Fruit fly (Drosophila melanogaster) whole organism, embryonic: ENCODE data around the gene Tbc1d22.

ENCODE experiments used
- Atf6 ChIP-seq: fragments of 200-800 bp; sonication (Bioruptor generic); IDR thresholded peaks from 2 replicates; pipeline ENCODE4 v1.3.6; 2022; ENCODE audit warnings: missing biosample characterization, missing genetic modification characterization
- C15 ChIP-seq: fragments of 200-800 bp; sonication (Bioruptor generic); IDR thresholded peaks from 3 replicates; pipeline ENCODE4 v1.3.6; 2022; ENCODE audit warnings: missing biosample characterization, missing genetic modification characterization
- CG1024 ChIP-seq: fragments of 200-800 bp; sonication (Bioruptor generic); IDR thresholded peaks from 2 replicates; pipeline ENCODE4 v1.3.6; 2022; ENCODE audit warnings: missing biosample characterization, missing genetic modification characterization
- CG13624 ChIP-seq: fragments of 200-800 bp; sonication (Bioruptor generic); optimal IDR thresholded peaks from 2 replicates; lab custom pipeline; 2016; ENCODE audit warnings: missing biosample characterization, missing genetic modification characterization
- CG18476 ChIP-seq: fragments of 200-800 bp; sonication (Bioruptor generic); optimal IDR thresholded peaks from 2 replicates; lab custom pipeline; 2016; ENCODE audit warnings: missing biosample characterization, mild to moderate bottlenecking, missing genetic modification characterization
- CG2129 ChIP-seq: fragments of 200-800 bp; sonication (Bioruptor generic); IDR thresholded peaks from 2 replicates; pipeline ENCODE4 v1.3.6; 2022; ENCODE audit warnings: missing biosample characterization, missing genetic modification characterization; ENCODE audit not compliant: partially characterized antibody
- CG2202 ChIP-seq: fragments of 200-800 bp; sonication (Bioruptor generic); optimal IDR thresholded peaks from 2 replicates; lab custom pipeline; 2018; ENCODE audit warnings: missing biosample characterization, mild to moderate bottlenecking, missing genetic modification characterization
- CG2875 ChIP-seq: fragments of 200-800 bp; sonication (Bioruptor generic); optimal IDR thresholded peaks from 2 replicates; lab custom pipeline; 2017; ENCODE audit warnings: missing biosample characterization, mild to moderate bottlenecking, missing genetic modification characterization, missing genetic modification reagents
- CG3163 ChIP-seq: fragments of 200-800 bp; sonication (Bioruptor generic); optimal IDR thresholded peaks from 3 replicates; lab custom pipeline; 2016; ENCODE audit warnings: missing biosample characterization, missing genetic modification characterization
- CG32532 ChIP-seq: fragments of 200-800 bp; sonication (Bioruptor generic); IDR thresholded peaks from 2 replicates; pipeline ENCODE4 v1.3.6; 2022; ENCODE audit warnings: missing biosample characterization, missing genetic modification characterization
- CG3995 ChIP-seq: fragments of 200-800 bp; sonication (Bioruptor generic); optimal IDR thresholded peaks from 3 replicates; lab custom pipeline; 2016; ENCODE audit warnings: missing biosample characterization, missing genetic modification characterization
- CG42726 ChIP-seq: fragments of 200-800 bp; sonication (Bioruptor generic); IDR thresholded peaks from 2 replicates; pipeline ENCODE4 v1.3.6; 2022; ENCODE audit warnings: missing biosample characterization, missing genetic modification characterization; ENCODE audit not compliant: partially characterized antibody
- CG4328 ChIP-seq: fragments of 200-800 bp; sonication (Bioruptor generic); optimal IDR thresholded peaks from 3 replicates; lab custom pipeline; 2017; ENCODE audit warnings: missing biosample characterization, missing genetic modification reagents, missing genetic modification characterization
- CG4360 ChIP-seq: fragments of 200-800 bp; sonication (Bioruptor generic); IDR thresholded peaks from 2 replicates; pipeline ENCODE4 v1.3.6; 2022; ENCODE audit warnings: missing biosample characterization, missing genetic modification characterization
- CG6765 ChIP-seq: fragments of 200-800 bp; sonication (Bioruptor generic); optimal IDR thresholded peaks from 3 replicates; lab custom pipeline; 2017; ENCODE audit warnings: missing biosample characterization, mild to moderate bottlenecking, missing genetic modification characterization
- Hr51 ChIP-seq, 2 experiments: fragments of 200-800 bp; sonication (Bioruptor generic); optimal IDR thresholded peaks; 2 replicates in 1 of 2; 3 replicates in 1 of 2; lab custom pipeline; 2016 to 2018; ENCODE audit warnings: missing biosample characterization in 2 of 2, missing genetic modification characterization in 2 of 2, mild to moderate bottlenecking in 1 of 2, moderate library complexity in 1 of 2
- MTF-1 ChIP-seq: fragments of 200-800 bp; sonication (Bioruptor generic); optimal IDR thresholded peaks from 2 replicates; lab custom pipeline; 2018; ENCODE audit warnings: missing biosample characterization, mild to moderate bottlenecking, missing genetic modification characterization, borderline replicate concordance
- NC2α ChIP-seq: fragments of 200-800 bp; sonication (Bioruptor generic); optimal IDR thresholded peaks from 2 replicates; lab custom pipeline; 2016; ENCODE audit warnings: missing biosample characterization, missing genetic modification characterization
- NK7.1 ChIP-seq: fragments of 200-800 bp; sonication (Bioruptor generic); optimal IDR thresholded peaks from 3 replicates; lab custom pipeline; 2016; ENCODE audit warnings: missing biosample characterization, missing genetic modification characterization
- Ravus ChIP-seq: fragments of 200-800 bp; sonication (Bioruptor generic); IDR thresholded peaks from 2 replicates; pipeline ENCODE4 v1.3.6; 2022; ENCODE audit warnings: missing biosample characterization, missing genetic modification characterization
- Side ChIP-seq: fragments of 200-800 bp; sonication (Bioruptor generic); optimal IDR thresholded peaks from 2 replicates; lab custom pipeline; 2016; ENCODE audit warnings: missing biosample characterization, missing genetic modification characterization
- TFAM ChIP-seq: fragments of 200-800 bp; sonication (Bioruptor generic); optimal IDR thresholded peaks from 2 replicates; lab custom pipeline; 2017; ENCODE audit warnings: missing biosample characterization, missing genetic modification characterization, inconsistent platforms
- ash1 ChIP-seq: fragments of 200-800 bp; sonication (Bioruptor generic); optimal IDR thresholded peaks from 2 replicates; lab custom pipeline; 2018; ENCODE audit warnings: missing biosample characterization, mild to moderate bottlenecking, missing genetic modification characterization
- btn ChIP-seq: fragments of 200-800 bp; sonication (Bioruptor generic); optimal IDR thresholded peaks from 2 replicates; lab custom pipeline; 2016; ENCODE audit warnings: missing biosample characterization, missing genetic modification characterization
- cad ChIP-seq: fragments of >200 bp; optimal IDR thresholded peaks from 2 replicates; lab custom pipeline; 2017; ENCODE audit warnings: missing biosample characterization, missing genetic modification characterization
- caup ChIP-seq: fragments of 200-800 bp; sonication (Bioruptor generic); optimal IDR thresholded peaks from 3 replicates; lab custom pipeline; 2017; ENCODE audit warnings: missing biosample characterization, mild to moderate bottlenecking, missing genetic modification characterization, moderate library complexity; ENCODE audit not compliant: severe bottlenecking
- crc ChIP-seq: fragments of 200-800 bp; sonication (Bioruptor generic); optimal IDR thresholded peaks from 2 replicates; lab custom pipeline; 2016; ENCODE audit warnings: missing biosample characterization, missing genetic modification characterization
- disco-r ChIP-seq: fragments of 200-800 bp; sonication (Bioruptor generic); optimal IDR thresholded peaks from 2 replicates; lab custom pipeline; 2016; ENCODE audit warnings: missing biosample characterization, missing genetic modification characterization
- fd96Cb ChIP-seq: fragments of 200-800 bp; sonication (Bioruptor generic); optimal IDR thresholded peaks from 2 replicates; lab custom pipeline; 2018; ENCODE audit warnings: missing biosample characterization, mild to moderate bottlenecking, missing genetic modification characterization, moderate library complexity
- ftz-f1 ChIP-seq: fragments of 200-800 bp; sonication (Bioruptor generic); optimal IDR thresholded peaks from 2 replicates; lab custom pipeline; 2016; ENCODE audit warnings: missing biosample characterization, missing genetic modification characterization
- gcm ChIP-seq: fragments of 200-800 bp; sonication (Bioruptor generic); optimal IDR thresholded peaks from 2 replicates; lab custom pipeline; 2019; ENCODE audit warnings: missing biosample characterization, mild to moderate bottlenecking, missing genetic modification characterization, moderate library complexity
- gcm2 ChIP-seq: fragments of 200-800 bp; sonication (Bioruptor generic); optimal IDR thresholded peaks from 2 replicates; lab custom pipeline; 2016; ENCODE audit warnings: missing biosample characterization, missing genetic modification characterization
- gfzf ChIP-seq: fragments of 200-800 bp; sonication (Bioruptor generic); optimal IDR thresholded peaks from 2 replicates; lab custom pipeline; 2016; ENCODE audit warnings: missing biosample characterization, mild to moderate bottlenecking, missing genetic modification characterization, moderate library complexity
- gt ChIP-seq: fragments of 200-800 bp; sonication (Bioruptor generic); IDR thresholded peaks from 2 replicates; pipeline ENCODE4 v1.3.6; 2022; ENCODE audit warnings: missing biosample characterization, missing genetic modification characterization
- klu ChIP-seq: fragments of 200-800 bp; sonication (Bioruptor generic); IDR thresholded peaks from 2 replicates; pipeline ENCODE4 v1.3.6; 2022; ENCODE audit warnings: missing biosample characterization, missing genetic modification characterization
- lab ChIP-seq: fragments of 200-800 bp; sonication (Bioruptor generic); optimal IDR thresholded peaks from 3 replicates; lab custom pipeline; 2017; ENCODE audit warnings: missing biosample characterization, missing genetic modification characterization, mild to moderate bottlenecking, moderate library complexity, missing genetic modification reagents
- lbe ChIP-seq: fragments of 200-800 bp; sonication (Bioruptor generic); optimal IDR thresholded peaks from 2 replicates; lab custom pipeline; 2016; ENCODE audit warnings: missing biosample characterization, mild to moderate bottlenecking, missing genetic modification characterization
- nerfin-1 ChIP-seq: fragments of 200-800 bp; sonication (Bioruptor generic); optimal IDR thresholded peaks from 3 replicates; lab custom pipeline; 2019; ENCODE audit warnings: missing biosample characterization, mild to moderate bottlenecking, missing genetic modification characterization, moderate library complexity
- pan ChIP-seq, 4 experiments: fragments of >200 bp in 3 of 4; fragments of 200-800 bp in 1 of 4; sonication (Bioruptor generic) in 1 of 4; optimal IDR thresholded peaks in 3 of 4; IDR thresholded peaks in 1 of 4; 2 replicates each; pipeline versions ENCODE4 v1.3.6 to Lab custom; 2017 to 2022; ENCODE audit warnings: missing biosample characterization in 2 of 4, missing genetic modification characterization in 2 of 4, mixed read lengths in 1 of 4
- pho ChIP-seq: fragments of 200-800 bp; sonication (Bioruptor generic); optimal IDR thresholded peaks from 2 replicates; lab custom pipeline; 2016; ENCODE audit warnings: missing biosample characterization, missing genetic modification characterization
- pzg ChIP-seq: fragments of 200-800 bp; sonication (Bioruptor generic); optimal IDR thresholded peaks from 3 replicates; lab custom pipeline; 2018; ENCODE audit warnings: missing biosample characterization, mild to moderate bottlenecking, missing genetic modification characterization, moderate library complexity
- ssp ChIP-seq: fragments of 200-800 bp; sonication (Bioruptor generic); IDR thresholded peaks from 2 replicates; pipeline ENCODE4 v1.3.6; 2022; ENCODE audit warnings: missing biosample characterization, missing genetic modification characterization
- sug ChIP-seq: fragments of 200-800 bp; optimal IDR thresholded peaks from 2 replicates; lab custom pipeline; 2019; ENCODE audit warnings: missing biosample characterization, mild to moderate bottlenecking, missing genetic modification characterization, moderate library complexity
- tll ChIP-seq, 2 experiments: fragments of 200-800 bp in 1 of 2; fragments of >200 bp in 1 of 2; sonication (Bioruptor generic) in 1 of 2; optimal IDR thresholded peaks; 2 replicates each; lab custom pipeline; 2017 to 2019; ENCODE audit warnings: missing biosample characterization in 2 of 2, missing genetic modification characterization in 2 of 2, mild to moderate bottlenecking in 1 of 2, moderate library complexity in 1 of 2
- tna ChIP-seq: fragments of 200-800 bp; sonication (Bioruptor generic); IDR thresholded peaks from 2 replicates; pipeline ENCODE4 v1.3.6; 2022; ENCODE audit warnings: missing biosample characterization, missing genetic modification characterization; ENCODE audit not compliant: partially characterized antibody
- trem ChIP-seq: fragments of 200-800 bp; optimal IDR thresholded peaks from 3 replicates; lab custom pipeline; 2019; ENCODE audit warnings: missing biosample characterization, mild to moderate bottlenecking, missing genetic modification characterization, moderate library complexity
- tx ChIP-seq: fragments of 200-800 bp; sonication (Bioruptor generic); optimal IDR thresholded peaks from 2 replicates; lab custom pipeline; 2016; ENCODE audit warnings: missing biosample characterization, missing genetic modification characterization
- vnd ChIP-seq: fragments of 200-800 bp; sonication (Bioruptor generic); IDR thresholded peaks from 3 replicates; pipeline ENCODE4 v1.3.6; 2022; ENCODE audit warnings: missing biosample characterization, missing genetic modification characterization; ENCODE audit not compliant: partially characterized antibody
- zen ChIP-seq: fragments of 200-800 bp; sonication (Bioruptor generic); optimal IDR thresholded peaks from 3 replicates; lab custom pipeline; 2018; ENCODE audit warnings: missing biosample characterization, mild to moderate bottlenecking, missing genetic modification characterization, moderate library complexity

Tbc1d22 gene

dm6 chr3R:21138220-21138754 lies 36.3 kb downstream of the Tbc1d22 start, which contains the start of gene meigo (continued):
- TF ChIP-seq tll (GFP tag; optimal IDR thresholded peaks at IDR 0.05; lab: Kevin White, UChicago) (peak; percentile 31 to 56), caup (no peak), gcm2 (GFP tag; lab: Kevin White, UChicago) (no peak), ash1 (GFP tag; lab: Kevin White, UChicago) (no peak), pan (optimal IDR thresholded peaks at IDR 0.05; lab: Kevin White, UChicago) (no peak), pan (GFP tag; optimal IDR thresholded peaks at IDR 0.05 in 1 of 2, IDR thresholded peaks at IDR 0.05 in 1 of 2) (peak in 1 of 2 experiments; percentile 60), nerfin-1 (tag; lab: Kevin White, UChicago) (peak; percentile 74), CG2129 (GFP tag; lab: Robert Waterston, UW) (no peak), MTF-1 (GFP tag; lab: Kevin White, UChicago) (no peak), CG6765 (GFP tag; lab: Kevin White, UChicago) (no peak), fd96Cb (tag; lab: Kevin White, UChicago) (peak; percentile 54), pho (GFP tag; lab: Kevin White, UChicago) (peak; percentile 76), CG32532 (GFP tag; lab: Robert Waterston, UW) (peak; percentile 72), pzg (GFP tag; lab: Kevin White, UChicago) (peak; percentile 83), lab (GFP tag; lab: Kevin White, UChicago) (no peak), NC2α (GFP tag; lab: Kevin White, UChicago) (no peak), CG18476 (GFP tag; lab: Kevin White, UChicago) (peak; percentile 49), Hr51 (GFP tag; optimal IDR thresholded peaks at IDR 0.05; lab: Kevin White, UChicago) (peak in 1 of 2 experiments; percentile 52), crc (GFP tag; lab: Kevin White, UChicago) (no peak), btn (no peak), Side (GFP tag; lab: Kevin White, UChicago) (peak; percentile 23), CG13624 (GFP tag; lab: Kevin White, UChicago) (peak; percentile 60), CG3995 (GFP tag; lab: Kevin White, UChicago) (peak; percentile 89), CG4328 (GFP tag; lab: Kevin White, UChicago) (peak; percentile 42), C15 (GFP tag; lab: Robert Waterston, UW) (0 out of 3 replicates have a peak, but pooled peaks have one; percentile 13), gt (GFP tag; lab: Robert Waterston, UW) (no peak), tx (peak; percentile 50), CG1024 (GFP tag; lab: Robert Waterston, UW) (no peak), tna (no peak), lbe (GFP tag; lab: Kevin White, UChicago) (peak; percentile 50), NK7.1 (peak; percentile 36), ssp (peak; percentile 57), disco-r (GFP tag; lab: Kevin White, UChicago) (no peak), TFAM (GFP tag; lab: Kevin White, UChicago) (no peak), Ravus (GFP tag; lab: Robert Waterston, UW) (no peak), cad (GFP tag; lab: Kevin White, UChicago) (no peak), CG2202 (peak; percentile 30), CG4360 (no peak), vnd (GFP tag; lab: Robert Waterston, UW) (no peak), CG42726 (GFP tag; lab: Robert Waterston, UW) (no peak), trem (tag; lab: Kevin White, UChicago) (peak; percentile 82), Atf6 (no peak), gcm (GFP tag; lab: Kevin White, UChicago) (peak; percentile 51), gfzf (GFP tag; lab: Kevin White, UChicago) (peak; percentile 64), CG2875 (no peak), sug (tag; lab: Kevin White, UChicago) (peak; percentile 90), zen (tag; lab: Kevin White, UChicago) (peak; percentile 75), klu (GFP tag; lab: Robert Waterston, UW) (peak; percentile 99), ftz-f1 (GFP tag; lab: Kevin White, UChicago) (peak; percentile 0), CG3163 (GFP tag; lab: Kevin White, UChicago) (no peak)
